Fruit fly (Drosophila melanogaster): ENCODE results near the gene CG10340.

The CG10340 gene

DNA sequence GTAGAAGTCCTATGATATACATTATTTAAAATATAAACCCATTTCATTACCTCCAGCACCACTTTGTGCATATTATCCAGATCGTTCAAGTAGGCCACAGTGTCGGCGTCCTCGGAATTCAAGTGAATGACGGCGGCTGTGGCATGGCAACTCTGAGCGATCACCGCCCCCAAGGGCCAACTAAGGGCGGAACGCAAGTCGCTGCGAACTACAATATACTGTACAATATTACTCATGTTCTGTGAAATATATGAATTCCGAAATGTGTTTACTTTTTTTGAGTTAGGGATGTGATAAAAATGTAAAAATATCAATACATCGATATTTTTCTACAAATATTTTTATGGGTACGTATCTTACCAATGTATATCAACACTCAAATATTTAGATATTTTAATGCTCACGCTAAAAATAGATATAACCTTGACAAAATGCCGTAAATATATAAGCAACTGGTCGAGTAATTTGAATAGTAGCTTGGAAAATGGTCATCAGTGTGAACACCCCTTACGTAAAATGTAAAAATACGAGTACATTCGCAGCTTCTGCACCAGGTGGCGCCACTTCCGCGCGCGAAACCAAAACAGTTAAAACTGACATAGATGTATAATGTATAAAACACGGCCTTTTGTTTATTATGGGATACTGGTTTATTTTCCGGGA is 40.6 kb downstream of the CG10340 start, which contains the start of gene CG14903 (continued):
- TF ChIP-seq Gug (GFP tag; IDR thresholded peaks at IDR 0.05) (no peak), Dad (GFP tag; optimal IDR thresholded peaks at IDR 0.05) (no peak), CG1792 (GFP tag; optimal IDR thresholded peaks at IDR 0.05) (no peak), nerfin-1 (tag; optimal IDR thresholded peaks at IDR 0.05) (no peak), Fer2 (tag; optimal IDR thresholded peaks at IDR 0.05) (no peak), lilli (GFP tag; optimal IDR thresholded peaks at IDR 0.05) (peak; percentile 8), Med (GFP tag) (peak; percentile 74), CG11085 (GFP tag; IDR thresholded peaks at IDR 0.05) (no peak), CG12155 (GFP tag; optimal IDR thresholded peaks at IDR 0.05) (peak; percentile 24), zf30C (GFP tag; optimal IDR thresholded peaks at IDR 0.05) (no peak), vfl (GFP tag; optimal IDR thresholded peaks at IDR 0.05) (no peak), E2f1 (GFP tag; IDR thresholded peaks at IDR 0.05) (no peak), rib (GFP tag; IDR thresholded peaks at IDR 0.05) (no peak), al (GFP tag; IDR thresholded peaks at IDR 0.05) (no peak), CG2199 (GFP tag; IDR thresholded peaks at IDR 0.05) (peak; percentile 85), Bgb (GFP tag; IDR thresholded peaks at IDR 0.05; ENCODE audit: partially characterized antibody) (peak; percentile 78), bcd (GFP tag; optimal IDR thresholded peaks at IDR 0.05) (peak; percentile 49), Ada2b (GFP tag; IDR thresholded peaks at IDR 0.05) (no peak), Mad (GFP tag; optimal IDR thresholded peaks at IDR 0.05) (no peak), CoRest (tag; optimal IDR thresholded peaks at IDR 0.05) (peak; percentile 64), chinmo (GFP tag; IDR thresholded peaks at IDR 0.05; ENCODE audit: partially characterized antibody) (0 out of 4 replicates have a peak, but pooled peaks have one; percentile 16), Nf-YA (GFP tag; IDR thresholded peaks at IDR 0.05) (no peak), cato (GFP tag; optimal IDR thresholded peaks at IDR 0.05; ENCODE audit: borderline replicate concordance) (no peak), twi (tag; optimal IDR thresholded peaks at IDR 0.05) (no peak), CG10431 (GFP tag; optimal IDR thresholded peaks at IDR 0.05) (no peak), esg (GFP tag; conservative IDR thresholded peaks at IDR 0.05) (no peak), D19A (tag; optimal IDR thresholded peaks at IDR 0.05) (peak; percentile 37), ssp (GFP tag; IDR thresholded peaks at IDR 0.05) (peak; percentile 71), insv (GFP tag; optimal IDR thresholded peaks at IDR 0.05) (peak in 1 of 2 experiments; percentile 40), Tbp (GFP tag; optimal IDR thresholded peaks at IDR 0.05) (no peak), Ravus (GFP tag; IDR thresholded peaks at IDR 0.05) (no peak), jumu (GFP tag; optimal IDR thresholded peaks at IDR 0.05) (peak; percentile 11), crc (GFP tag; optimal IDR thresholded peaks at IDR 0.05) (no peak), gsb-n (tag; optimal IDR thresholded peaks at IDR 0.05) (no peak), phol (tag; optimal IDR thresholded peaks at IDR 0.05) (peak; percentile 71), sim (GFP tag; IDR thresholded peaks at IDR 0.05) (no peak), row (GFP tag; IDR thresholded peaks at IDR 0.05) (peak; percentile 78), CG10267 (tag; optimal IDR thresholded peaks at IDR 0.05) (peak; percentile 50), CG9797 (GFP tag; optimal IDR thresholded peaks at IDR 0.05) (peak; percentile 15), inv (GFP tag; IDR thresholded peaks at IDR 0.05; ENCODE audit: partially characterized antibody) (peak; percentile 53), CG13624 (GFP tag; optimal IDR thresholded peaks at IDR 0.05) (peak; percentile 25), amos (GFP tag; IDR thresholded peaks at IDR 0.05; ENCODE audit: partially characterized antibody) (peak; percentile 70), bowl (GFP tag; IDR thresholded peaks at IDR 0.05) (no peak), Hmr (GFP tag; optimal IDR thresholded peaks at IDR 0.05) (peak; percentile 31), Doc3 (GFP tag; IDR thresholded peaks at IDR 0.05; ENCODE audit: partially characterized antibody) (peak; percentile 58; the same call in 2 of the 3 replicates), Mes4 (GFP tag; optimal IDR thresholded peaks at IDR 0.05) (no peak), CG13775 (GFP tag; optimal IDR thresholded peaks at IDR 0.05) (peak; percentile 21), CG7271 (tag; optimal IDR thresholded peaks at IDR 0.05) (no peak), dysf (GFP tag; IDR thresholded peaks at IDR 0.05) (no peak), MESR4 (GFP tag; optimal IDR thresholded peaks at IDR 0.05) (peak; percentile 38)

Measured in whole organism, embryonic.